Fruit fly (Drosophila melanogaster) whole organism, embryonic: Measurements from ENCODE around the gene cort.

Experiments used
- Atf3 ChIP-seq: fragments of 200-800 bp; sonication (Bioruptor generic); optimal IDR thresholded peaks from 3 replicates; lab custom pipeline; 2016; ENCODE audit warnings: missing biosample characterization, missing genetic modification characterization
- CG10209 ChIP-seq: fragments of 200-800 bp; sonication (Bioruptor generic); optimal IDR thresholded peaks from 3 replicates; lab custom pipeline; 2017; ENCODE audit warnings: missing biosample characterization, mild to moderate bottlenecking, missing genetic modification characterization, missing genetic modification reagents
- CG11723 ChIP-seq: fragments of 200-800 bp; sonication (Bioruptor generic); optimal IDR thresholded peaks from 2 replicates; lab custom pipeline; 2017; ENCODE audit warnings: missing biosample characterization, mild to moderate bottlenecking, missing genetic modification characterization
- CG12942 ChIP-seq: fragments of 200-800 bp; sonication (Bioruptor generic); optimal IDR thresholded peaks from 3 replicates; lab custom pipeline; 2016; ENCODE audit warnings: missing biosample characterization, missing genetic modification characterization
- CG13296 ChIP-seq: fragments of 200-800 bp; sonication (Bioruptor generic); optimal IDR thresholded peaks from 3 replicates; lab custom pipeline; 2018; ENCODE audit warnings: missing biosample characterization, mild to moderate bottlenecking, missing genetic modification characterization
- CG14710 ChIP-seq: fragments of 200-800 bp; sonication (Bioruptor generic); optimal IDR thresholded peaks from 3 replicates; lab custom pipeline; 2019; ENCODE audit warnings: missing biosample characterization, mild to moderate bottlenecking, missing genetic modification characterization, moderate library complexity
- CG15073 ChIP-seq: fragments of 200-800 bp; sonication (Bioruptor generic); optimal IDR thresholded peaks from 2 replicates; lab custom pipeline; 2016; ENCODE audit warnings: missing biosample characterization, missing genetic modification characterization
- CG2120 ChIP-seq: fragments of 200-800 bp; sonication (Bioruptor generic); optimal IDR thresholded peaks from 3 replicates; lab custom pipeline; 2016; ENCODE audit warnings: missing biosample characterization, missing genetic modification characterization
- CG2875 ChIP-seq: fragments of 200-800 bp; sonication (Bioruptor generic); optimal IDR thresholded peaks from 2 replicates; lab custom pipeline; 2017; ENCODE audit warnings: missing biosample characterization, mild to moderate bottlenecking, missing genetic modification characterization, missing genetic modification reagents
- CG31388 ChIP-seq: fragments of 200-800 bp; sonication (Bioruptor generic); optimal IDR thresholded peaks from 2 replicates; lab custom pipeline; 2016; ENCODE audit warnings: missing biosample characterization, missing genetic modification characterization
- CG3163 ChIP-seq: fragments of 200-800 bp; sonication (Bioruptor generic); optimal IDR thresholded peaks from 3 replicates; lab custom pipeline; 2016; ENCODE audit warnings: missing biosample characterization, missing genetic modification characterization
- CG6765 ChIP-seq: fragments of 200-800 bp; sonication (Bioruptor generic); optimal IDR thresholded peaks from 3 replicates; lab custom pipeline; 2017; ENCODE audit warnings: missing biosample characterization, mild to moderate bottlenecking, missing genetic modification characterization
- CG7745 ChIP-seq: fragments of 200-800 bp; sonication (Bioruptor generic); optimal IDR thresholded peaks from 2 replicates; lab custom pipeline; 2018; ENCODE audit warnings: missing biosample characterization, mild to moderate bottlenecking, missing genetic modification characterization, moderate library complexity
- CG8388 ChIP-seq: fragments of 200-800 bp; sonication (Bioruptor generic); optimal IDR thresholded peaks from 2 replicates; lab custom pipeline; 2019; ENCODE audit warnings: missing biosample characterization, mild to moderate bottlenecking, missing genetic modification characterization, moderate library complexity
- CG9932 ChIP-seq: fragments of 200-800 bp; sonication (Bioruptor generic); IDR thresholded peaks from 2 replicates; pipeline ENCODE4 v1.3.6; 2022; ENCODE audit warnings: missing biosample characterization, missing genetic modification characterization
- CHES-1-like ChIP-seq: fragments of 200-800 bp; sonication (Bioruptor generic); optimal IDR thresholded peaks from 2 replicates; lab custom pipeline; 2016; ENCODE audit warnings: missing biosample characterization, missing genetic modification characterization
- E2f2 ChIP-seq: fragments of 200-800 bp; sonication (Bioruptor generic); IDR thresholded peaks from 2 replicates; pipeline ENCODE4 v1.3.6; 2022; ENCODE audit warnings: missing biosample characterization, missing genetic modification characterization
- H2.0 ChIP-seq: fragments of 200-800 bp; sonication (Bioruptor generic); IDR thresholded peaks from 2 replicates; pipeline ENCODE4 v1.3.6; 2022; ENCODE audit warnings: missing biosample characterization, missing genetic modification characterization
- NC2α ChIP-seq: fragments of 200-800 bp; sonication (Bioruptor generic); optimal IDR thresholded peaks from 2 replicates; lab custom pipeline; 2016; ENCODE audit warnings: missing biosample characterization, missing genetic modification characterization
- NfI ChIP-seq: fragments of 200-800 bp; sonication (Bioruptor generic); optimal IDR thresholded peaks from 3 replicates; lab custom pipeline; 2018; ENCODE audit warnings: missing biosample characterization, mild to moderate bottlenecking, missing genetic modification characterization, moderate library complexity
- Optix ChIP-seq: fragments of 200-800 bp; sonication (Bioruptor generic); IDR thresholded peaks from 3 replicates; pipeline ENCODE4 v1.3.6; 2022; ENCODE audit warnings: missing biosample characterization, missing genetic modification characterization
- Rx ChIP-seq: fragments of 200-800 bp; sonication (Bioruptor generic); IDR thresholded peaks from 2 replicates; pipeline ENCODE4 v1.3.6; 2022; ENCODE audit warnings: missing biosample characterization, missing genetic modification characterization
- Sox102F ChIP-seq: fragments of 200-800 bp; sonication (Bioruptor generic); optimal IDR thresholded peaks from 2 replicates; lab custom pipeline; 2018; ENCODE audit warnings: missing biosample characterization, mild to moderate bottlenecking, missing genetic modification characterization, moderate library complexity
- abd-A ChIP-seq: fragments of 200-800 bp; sonication (Bioruptor generic); optimal IDR thresholded peaks from 3 replicates; lab custom pipeline; 2019; ENCODE audit warnings: missing biosample characterization, mild to moderate bottlenecking, missing genetic modification characterization, moderate library complexity
- ap ChIP-seq: fragments of 200-800 bp; sonication (Bioruptor generic); IDR thresholded peaks from 2 replicates; pipeline ENCODE4 v1.3.6; 2022; ENCODE audit warnings: missing biosample characterization, missing genetic modification characterization
- bab2 ChIP-seq: fragments of 200-800 bp; sonication (Bioruptor generic); optimal IDR thresholded peaks from 2 replicates; lab custom pipeline; 2016; ENCODE audit warnings: missing biosample characterization, missing genetic modification characterization
- bbx ChIP-seq: fragments of 200-800 bp; sonication (Bioruptor generic); IDR thresholded peaks from 2 replicates; pipeline ENCODE4 v1.3.6; 2022; ENCODE audit warnings: missing biosample characterization, missing genetic modification characterization; ENCODE audit not compliant: partially characterized antibody
- bcd ChIP-seq: fragments of 200-800 bp; sonication (Bioruptor generic); optimal IDR thresholded peaks from 2 replicates; lab custom pipeline; 2017; ENCODE audit warnings: missing biosample characterization, mild to moderate bottlenecking, missing genetic modification characterization
- chinmo ChIP-seq: fragments of 200-800 bp; sonication (Bioruptor generic); IDR thresholded peaks from 4 replicates; pipeline ENCODE4 v1.3.6; 2022; ENCODE audit warnings: missing biosample characterization, missing genetic modification characterization; ENCODE audit not compliant: partially characterized antibody
- chn ChIP-seq: fragments of 200-800 bp; sonication (Bioruptor generic); optimal IDR thresholded peaks from 2 replicates; lab custom pipeline; 2016; ENCODE audit warnings: missing biosample characterization, missing genetic modification characterization
- crc ChIP-seq: fragments of 200-800 bp; sonication (Bioruptor generic); optimal IDR thresholded peaks from 2 replicates; lab custom pipeline; 2016; ENCODE audit warnings: missing biosample characterization, missing genetic modification characterization
- dm ChIP-seq: fragments of 200-800 bp; sonication (Bioruptor generic); optimal IDR thresholded peaks from 3 replicates; lab custom pipeline; 2016; ENCODE audit warnings: missing biosample characterization, missing genetic modification characterization
- dysf ChIP-seq: fragments of 200-800 bp; sonication (Bioruptor generic); IDR thresholded peaks from 3 replicates; pipeline ENCODE4 v1.3.6; 2022; ENCODE audit warnings: missing biosample characterization, missing genetic modification characterization
- gcm2 ChIP-seq: fragments of 200-800 bp; sonication (Bioruptor generic); optimal IDR thresholded peaks from 2 replicates; lab custom pipeline; 2016; ENCODE audit warnings: missing biosample characterization, missing genetic modification characterization
- grau ChIP-seq: fragments of 200-800 bp; optimal IDR thresholded peaks from 3 replicates; lab custom pipeline; 2019; ENCODE audit warnings: missing biosample characterization, mild to moderate bottlenecking, missing genetic modification characterization, moderate library complexity
- grn ChIP-seq: fragments of 200-800 bp; sonication (Bioruptor generic); optimal IDR thresholded peaks from 3 replicates; lab custom pipeline; 2017; ENCODE audit warnings: missing biosample characterization, missing genetic modification characterization
- gt ChIP-seq: fragments of 200-800 bp; sonication (Bioruptor generic); IDR thresholded peaks from 2 replicates; pipeline ENCODE4 v1.3.6; 2022; ENCODE audit warnings: missing biosample characterization, missing genetic modification characterization
- her ChIP-seq: fragments of 200-800 bp; sonication (Bioruptor generic); optimal IDR thresholded peaks from 2 replicates; lab custom pipeline; 2016; ENCODE audit warnings: missing biosample characterization, missing genetic modification characterization
- ind ChIP-seq: fragments of 200-800 bp; sonication (Bioruptor generic); optimal IDR thresholded peaks from 3 replicates; lab custom pipeline; 2016; ENCODE audit warnings: missing biosample characterization, missing genetic modification characterization
- inv ChIP-seq: fragments of 200-800 bp; sonication (Bioruptor generic); IDR thresholded peaks from 2 replicates; pipeline ENCODE4 v1.3.6; 2022; ENCODE audit warnings: missing biosample characterization, missing genetic modification characterization; ENCODE audit not compliant: partially characterized antibody
- odd ChIP-seq: fragments of 200-800 bp; sonication (Bioruptor generic); optimal IDR thresholded peaks from 2 replicates; lab custom pipeline; 2017; ENCODE audit warnings: missing biosample characterization, mild to moderate bottlenecking, missing genetic modification characterization
- onecut ChIP-seq: fragments of 200-800 bp; sonication (Bioruptor generic); IDR thresholded peaks from 2 replicates; pipeline ENCODE4 v1.3.6; 2022; ENCODE audit warnings: missing biosample characterization, missing genetic modification characterization
- pan ChIP-seq, 4 experiments: fragments of >200 bp in 3 of 4; fragments of 200-800 bp in 1 of 4; sonication (Bioruptor generic) in 1 of 4; optimal IDR thresholded peaks in 3 of 4; IDR thresholded peaks in 1 of 4; 2 replicates each; pipeline versions ENCODE4 v1.3.6 to Lab custom; 2017 to 2022; ENCODE audit warnings: missing biosample characterization in 2 of 4, missing genetic modification characterization in 2 of 4, mixed read lengths in 1 of 4
- psq ChIP-seq: fragments of 200-800 bp; sonication (Bioruptor generic); optimal IDR thresholded peaks from 2 replicates; lab custom pipeline; 2017; ENCODE audit warnings: missing biosample characterization, missing genetic modification characterization
- ranshi ChIP-seq: fragments of 200-800 bp; sonication (Bioruptor generic); IDR thresholded peaks from 2 replicates; pipeline ENCODE4 v1.3.6; 2022; ENCODE audit warnings: missing biosample characterization, missing genetic modification characterization
- sd ChIP-seq: fragments of 200-800 bp; sonication (Bioruptor generic); optimal IDR thresholded peaks from 3 replicates; lab custom pipeline; 2018; ENCODE audit warnings: missing biosample characterization, mild to moderate bottlenecking, missing genetic modification characterization, moderate library complexity
- sens-2 ChIP-seq: fragments of 200-800 bp; sonication (Bioruptor generic); IDR thresholded peaks from 2 replicates; pipeline ENCODE4 v1.3.6; 2022; ENCODE audit warnings: missing biosample characterization, missing genetic modification characterization
- tll ChIP-seq, 2 experiments: fragments of 200-800 bp in 1 of 2; fragments of >200 bp in 1 of 2; sonication (Bioruptor generic) in 1 of 2; optimal IDR thresholded peaks; 2 replicates each; lab custom pipeline; 2017 to 2019; ENCODE audit warnings: missing biosample characterization in 2 of 2, missing genetic modification characterization in 2 of 2, mild to moderate bottlenecking in 1 of 2, moderate library complexity in 1 of 2
- ttk ChIP-seq: fragments of 200-800 bp; sonication (Bioruptor generic); IDR thresholded peaks from 2 replicates; pipeline ENCODE4 v2.1.2; 2022; ENCODE audit warnings: missing biosample characterization, missing genetic modification characterization

cort gene

dm6 chr2L:6667719-6668325 lies 8.6 kb downstream of the cort start, which contains the start of gene Galt (continued):
- TF ChIP-seq onecut (GFP tag; lab: Robert Waterston, UW) (peak; percentile 28), CG14710 (tag; lab: Kevin White, UChicago) (peak; percentile 68), CHES-1-like (no peak), dm (GFP tag; lab: Kevin White, UChicago) (no peak), chn (GFP tag; lab: Kevin White, UChicago) (no peak), CG7745 (tag; lab: Kevin White, UChicago) (no peak), chinmo (GFP tag; lab: Robert Waterston, UW) (peak; percentile 90; the same call in 3 of the 4 replicates), psq (GFP tag; lab: Kevin White, UChicago) (peak; percentile 11), H2.0 (GFP tag; lab: Robert Waterston, UW) (peak; percentile 37; the same call in 1 of the 2 replicates), bbx (GFP tag; lab: Robert Waterston, UW) (peak; percentile 47; the same call in 1 of the 2 replicates), CG15073 (GFP tag; lab: Kevin White, UChicago) (no peak), gcm2 (GFP tag; lab: Kevin White, UChicago) (no peak), E2f2 (GFP tag; lab: Robert Waterston, UW) (peak; percentile 36; the same call in 1 of the 2 replicates), ind (GFP tag; lab: Kevin White, UChicago) (no peak), CG10209 (peak; percentile 20), CG6765 (GFP tag; lab: Kevin White, UChicago) (peak; percentile 5), bab2 (GFP tag; lab: Kevin White, UChicago) (no peak), inv (GFP tag; lab: Robert Waterston, UW) (peak; percentile 52; the same call in 1 of the 2 replicates), Rx (GFP tag; lab: Robert Waterston, UW) (no peak), CG2120 (GFP tag; lab: Kevin White, UChicago) (peak; percentile 59), odd (GFP tag; lab: Kevin White, UChicago) (peak; percentile 43), dysf (GFP tag; lab: Robert Waterston, UW) (peak; percentile 24; the same call in 1 of the 3 replicates), tll (GFP tag; optimal IDR thresholded peaks at IDR 0.05; lab: Kevin White, UChicago) (no peak), CG11723 (GFP tag; lab: Kevin White, UChicago) (no peak), crc (GFP tag; lab: Kevin White, UChicago) (no peak), CG13296 (GFP tag; lab: Kevin White, UChicago) (peak; percentile 66), Optix (GFP tag; lab: Robert Waterston, UW) (no peak), grau (tag; lab: Kevin White, UChicago) (peak; percentile 50), bcd (peak; percentile 13), CG3163 (GFP tag; lab: Kevin White, UChicago) (peak; percentile 61), sd (peak; percentile 99), pan (optimal IDR thresholded peaks at IDR 0.05; lab: Kevin White, UChicago) (no peak), pan (GFP tag; optimal IDR thresholded peaks at IDR 0.05 in 1 of 2, IDR thresholded peaks at IDR 0.05 in 1 of 2) (peak in 1 of 2 experiments; percentile 29), gt (GFP tag; lab: Robert Waterston, UW) (no peak), ap (no peak), CG12942 (GFP tag; lab: Kevin White, UChicago) (no peak), Sox102F (GFP tag; lab: Kevin White, UChicago) (peak; percentile 26), ttk (GFP tag; lab: Robert Waterston, UW) (no peak), ranshi (peak; percentile 35; the same call in 1 of the 2 replicates), Atf3 (GFP tag; lab: Kevin White, UChicago) (no peak), CG8388 (GFP tag; lab: Kevin White, UChicago) (peak; percentile 5), CG31388 (no peak), CG9932 (peak; percentile 47), NC2α (GFP tag; lab: Kevin White, UChicago) (no peak), grn (GFP tag; lab: Kevin White, UChicago) (peak; percentile 93), sens-2 (GFP tag; lab: Robert Waterston, UW) (no peak), abd-A (tag; lab: Kevin White, UChicago) (no peak), CG2875 (GFP tag; lab: Kevin White, UChicago) (peak; percentile 2), NfI (GFP tag; lab: Kevin White, UChicago) (peak; percentile 20), her (GFP tag; lab: Kevin White, UChicago) (no peak)
